Worm (Caenorhabditis elegans) whole organism, midembryonic: ENCODE data around the gene col-157.

Source experiments
- T22C8.4 ChIP-seq: fragments of 200-800 bp; sonication (Bioruptor generic); IDR thresholded peaks from 2 replicates; pipeline ENCODE4 v1.3.6; 2022; ENCODE audit warnings: missing genetic modification characterization, missing compliant biosample characterization
- cog-1 ChIP-seq: sonication (generic microtip); optimal IDR thresholded peaks from 2 replicates; lab custom pipeline; 2016; ENCODE audit warnings: missing genetic modification characterization, missing compliant biosample characterization
- flt-1 ChIP-seq: fragments of 200-800 bp; sonication (Bioruptor generic); IDR thresholded peaks from 2 replicates; pipeline ENCODE4 v1.3.6; 2022; ENCODE audit warnings: missing genetic modification characterization, missing compliant biosample characterization
- klf-2 ChIP-seq: fragments of 200-800 bp; sonication (Bioruptor generic); conservative IDR thresholded peaks from 2 replicates; pipeline ENCODE4 v1.3.6; 2022; ENCODE audit warnings: missing genetic modification reagents, missing genetic modification characterization, missing compliant biosample characterization
- med-1 ChIP-seq: sonication (generic microtip); optimal IDR thresholded peaks from 2 replicates; lab custom pipeline; 2017; ENCODE audit warnings: missing genetic modification characterization, mild to moderate bottlenecking, missing compliant biosample characterization, antibody characterized with exemption, missing genetic modification reagents; ENCODE audit not compliant: insufficient read depth
- ref-1 ChIP-seq: fragments of 200-800 bp; sonication (Bioruptor generic); conservative IDR thresholded peaks from 2 replicates; pipeline ENCODE4 v1.3.6; 2022; ENCODE audit warnings: missing genetic modification reagents, missing genetic modification characterization, missing compliant biosample characterization
- tab-1 ChIP-seq: fragments of 200-800 bp; sonication (Bioruptor generic); IDR thresholded peaks from 2 replicates; pipeline ENCODE4 v1.3.6; 2022; ENCODE audit warnings: missing genetic modification characterization, missing compliant biosample characterization
- ztf-23 ChIP-seq: fragments of 200-800 bp; sonication (Bioruptor generic); IDR thresholded peaks from 2 replicates; pipeline ENCODE4 v1.3.6; 2022; ENCODE audit warnings: missing genetic modification reagents, missing genetic modification characterization, missing compliant biosample characterization

ce11 chrV:11515145-11515544, 31.3 kb downstream of the col-157 start:
- TF ChIP-seq ref-1 (GFP tag; lab: Robert Waterston, UW) (no peak), cog-1 (no peak), T22C8.4 (GFP tag; lab: Robert Waterston, UW) (no peak), flt-1 (no peak), med-1 (no peak), klf-2 (GFP tag; lab: Robert Waterston, UW) (no peak), ztf-23 (GFP tag; lab: Robert Waterston, UW) (no peak), tab-1 (GFP tag; lab: Robert Waterston, UW) (no peak)
